Fruit fly (Drosophila melanogaster) whole organism, embryonic: ENCODE data around the gene CG9497.
A peak's percentile ranks its signal among the peaks of the same experiment; 100 is the strongest.

Experiments used
- Adf1 ChIP-seq: fragments of 200-800 bp; sonication (Bioruptor generic); IDR thresholded peaks from 2 replicates; pipeline ENCODE4 v1.3.6; 2022; ENCODE audit warnings: missing biosample characterization, missing genetic modification characterization
- B-H1 ChIP-seq: fragments of 200-800 bp; sonication (Bioruptor generic); IDR thresholded peaks from 3 replicates; pipeline ENCODE4 v1.3.6; 2022; ENCODE audit warnings: missing biosample characterization, missing genetic modification characterization
- Blimp-1 ChIP-seq: fragments of 200-800 bp; sonication (Bioruptor generic); optimal IDR thresholded peaks from 3 replicates; lab custom pipeline; 2018; ENCODE audit warnings: missing biosample characterization, missing genetic modification characterization, mild to moderate bottlenecking, moderate library complexity, missing genetic modification reagents
- CG10274 ChIP-seq: fragments of 200-800 bp; sonication (Bioruptor generic); optimal IDR thresholded peaks from 3 replicates; lab custom pipeline; 2017; ENCODE audit warnings: missing biosample characterization, mild to moderate bottlenecking, missing genetic modification characterization
- CG10321 ChIP-seq: fragments of 200-800 bp; sonication (Bioruptor generic); IDR thresholded peaks from 2 replicates; pipeline ENCODE4 v1.3.6; 2022; ENCODE audit warnings: missing biosample characterization, missing genetic modification characterization
- CG11504 ChIP-seq: fragments of 200-800 bp; sonication (Bioruptor generic); optimal IDR thresholded peaks from 3 replicates; lab custom pipeline; 2019; ENCODE audit warnings: missing biosample characterization, mild to moderate bottlenecking, missing genetic modification characterization, moderate library complexity
- CG14667 ChIP-seq: fragments of 200-800 bp; sonication (Bioruptor generic); IDR thresholded peaks from 2 replicates; pipeline ENCODE4 v1.3.6; 2022; ENCODE audit warnings: missing biosample characterization, missing genetic modification characterization
- CG1529 ChIP-seq: fragments of 200-800 bp; sonication (Bioruptor generic); optimal IDR thresholded peaks from 3 replicates; lab custom pipeline; 2018; ENCODE audit warnings: missing biosample characterization, missing genetic modification characterization
- CG17568 ChIP-seq: fragments of 200-800 bp; sonication (Bioruptor generic); optimal IDR thresholded peaks from 2 replicates; lab custom pipeline; 2018; ENCODE audit warnings: missing biosample characterization, mild to moderate bottlenecking, missing genetic modification characterization, moderate library complexity
- CG1792 ChIP-seq: fragments of 200-800 bp; sonication (Bioruptor generic); optimal IDR thresholded peaks from 2 replicates; lab custom pipeline; 2016; ENCODE audit warnings: missing biosample characterization, missing genetic modification characterization
- CG18476 ChIP-seq: fragments of 200-800 bp; sonication (Bioruptor generic); optimal IDR thresholded peaks from 2 replicates; lab custom pipeline; 2016; ENCODE audit warnings: missing biosample characterization, mild to moderate bottlenecking, missing genetic modification characterization
- CG6272 ChIP-seq: fragments of 200-800 bp; sonication (Bioruptor generic); IDR thresholded peaks from 2 replicates; pipeline ENCODE4 v1.3.6; 2022; ENCODE audit warnings: missing biosample characterization, missing genetic modification characterization
- CG7271 ChIP-seq: fragments of 200-800 bp; sonication (Bioruptor generic); optimal IDR thresholded peaks from 2 replicates; lab custom pipeline; 2018; ENCODE audit warnings: missing biosample characterization, mild to moderate bottlenecking, missing genetic modification characterization, moderate library complexity
- CG7987 ChIP-seq: fragments of 200-800 bp; sonication (Bioruptor generic); optimal IDR thresholded peaks from 2 replicates; lab custom pipeline; 2018; ENCODE audit warnings: missing biosample characterization, mild to moderate bottlenecking, missing genetic modification characterization, moderate library complexity
- CG8765 ChIP-seq: fragments of 200-800 bp; sonication (Bioruptor generic); IDR thresholded peaks from 2 replicates; pipeline ENCODE4 v1.3.6; 2022; ENCODE audit warnings: missing biosample characterization, missing genetic modification characterization
- CG9876 ChIP-seq: fragments of 200-800 bp; sonication (Bioruptor generic); optimal IDR thresholded peaks from 2 replicates; lab custom pipeline; 2016; ENCODE audit warnings: missing biosample characterization, missing genetic modification characterization
- Dad ChIP-seq: fragments of 200-800 bp; sonication (Bioruptor generic); optimal IDR thresholded peaks from 3 replicates; lab custom pipeline; 2016; ENCODE audit warnings: missing biosample characterization, missing genetic modification characterization
- Doc2 ChIP-seq: fragments of 200-800 bp; sonication (Bioruptor generic); IDR thresholded peaks from 2 replicates; pipeline ENCODE4 v1.3.6; 2022; ENCODE audit warnings: missing biosample characterization, missing genetic modification characterization
- Drgx ChIP-seq: fragments of 200-800 bp; sonication (Bioruptor generic); IDR thresholded peaks from 2 replicates; pipeline ENCODE4 v1.3.6; 2022; ENCODE audit warnings: missing biosample characterization, missing genetic modification characterization
- Fer2 ChIP-seq: fragments of 200-800 bp; sonication (Bioruptor generic); optimal IDR thresholded peaks from 2 replicates; lab custom pipeline; 2018; ENCODE audit warnings: missing biosample characterization, mild to moderate bottlenecking, missing genetic modification characterization, moderate library complexity
- HLH3B ChIP-seq: fragments of 200-800 bp; sonication (Bioruptor generic); IDR thresholded peaks from 2 replicates; pipeline ENCODE4 v1.3.6; 2022; ENCODE audit warnings: missing biosample characterization, missing genetic modification characterization
- Hand ChIP-seq: fragments of 200-800 bp; sonication (Bioruptor generic); optimal IDR thresholded peaks from 2 replicates; lab custom pipeline; 2017; ENCODE audit warnings: mild to moderate bottlenecking, missing biosample characterization, missing genetic modification reagents, missing genetic modification characterization
- Hmr ChIP-seq: fragments of 200-800 bp; sonication (Bioruptor generic); optimal IDR thresholded peaks from 3 replicates; lab custom pipeline; 2017; ENCODE audit warnings: mild to moderate bottlenecking, missing biosample characterization, missing genetic modification reagents, missing genetic modification characterization
- MBD-R2 ChIP-seq: fragments of 200-800 bp; sonication (Bioruptor generic); IDR thresholded peaks from 2 replicates; pipeline ENCODE4 v1.3.6; 2022; ENCODE audit warnings: missing biosample characterization, missing genetic modification characterization
- Myb ChIP-seq: fragments of 200-800 bp; sonication (Bioruptor generic); optimal IDR thresholded peaks from 2 replicates; lab custom pipeline; 2016; ENCODE audit warnings: missing biosample characterization, missing genetic modification characterization
- NC2α ChIP-seq: fragments of 200-800 bp; sonication (Bioruptor generic); optimal IDR thresholded peaks from 2 replicates; lab custom pipeline; 2016; ENCODE audit warnings: missing biosample characterization, missing genetic modification characterization
- NfI ChIP-seq: fragments of 200-800 bp; sonication (Bioruptor generic); optimal IDR thresholded peaks from 3 replicates; lab custom pipeline; 2018; ENCODE audit warnings: missing biosample characterization, mild to moderate bottlenecking, missing genetic modification characterization, moderate library complexity
- Oli ChIP-seq: fragments of 200-800 bp; sonication (Bioruptor generic); optimal IDR thresholded peaks from 2 replicates; lab custom pipeline; 2018; ENCODE audit warnings: missing biosample characterization, mild to moderate bottlenecking, missing genetic modification characterization, moderate library complexity
- Scr ChIP-seq: fragments of 200-800 bp; sonication (Bioruptor generic); IDR thresholded peaks from 2 replicates; pipeline ENCODE4 v1.3.6; 2022; ENCODE audit warnings: missing biosample characterization, missing genetic modification characterization; ENCODE audit not compliant: partially characterized antibody
- Vsx1 ChIP-seq: fragments of 200-800 bp; sonication (Bioruptor generic); optimal IDR thresholded peaks from 2 replicates; lab custom pipeline; 2017; ENCODE audit warnings: missing biosample characterization, mild to moderate bottlenecking, missing genetic modification characterization, missing genetic modification reagents
- abd-A ChIP-seq: fragments of 200-800 bp; sonication (Bioruptor generic); optimal IDR thresholded peaks from 3 replicates; lab custom pipeline; 2019; ENCODE audit warnings: missing biosample characterization, mild to moderate bottlenecking, missing genetic modification characterization, moderate library complexity
- bcd ChIP-seq: fragments of 200-800 bp; sonication (Bioruptor generic); optimal IDR thresholded peaks from 2 replicates; lab custom pipeline; 2017; ENCODE audit warnings: missing biosample characterization, mild to moderate bottlenecking, missing genetic modification characterization
- crol ChIP-seq: fragments of 200-800 bp; sonication (Bioruptor generic); IDR thresholded peaks from 2 replicates; pipeline ENCODE4 v1.3.6; 2022; ENCODE audit warnings: missing biosample characterization, missing genetic modification characterization
- dimm ChIP-seq: fragments of 200-800 bp; sonication (Bioruptor generic); IDR thresholded peaks from 2 replicates; pipeline ENCODE4 v1.3.6; 2022; ENCODE audit warnings: missing biosample characterization, missing genetic modification characterization
- emc ChIP-seq: fragments of 200-800 bp; sonication (Bioruptor generic); optimal IDR thresholded peaks from 2 replicates; lab custom pipeline; 2016; ENCODE audit warnings: missing biosample characterization, missing genetic modification characterization
- ftz-f1 ChIP-seq: fragments of 200-800 bp; sonication (Bioruptor generic); optimal IDR thresholded peaks from 2 replicates; lab custom pipeline; 2016; ENCODE audit warnings: missing biosample characterization, missing genetic modification characterization
- gcm ChIP-seq: fragments of 200-800 bp; sonication (Bioruptor generic); optimal IDR thresholded peaks from 2 replicates; lab custom pipeline; 2019; ENCODE audit warnings: missing biosample characterization, mild to moderate bottlenecking, missing genetic modification characterization, moderate library complexity
- hbn ChIP-seq: fragments of 200-800 bp; sonication (Bioruptor generic); IDR thresholded peaks from 2 replicates; pipeline ENCODE4 v1.3.6; 2022; ENCODE audit warnings: missing biosample characterization, missing genetic modification characterization; ENCODE audit not compliant: partially characterized antibody
- hth ChIP-seq: fragments of >200 bp; optimal IDR thresholded peaks from 2 replicates; lab custom pipeline; 2017; ENCODE audit warnings: inconsistent platforms
- kah ChIP-seq: fragments of 200-800 bp; sonication (Bioruptor generic); optimal IDR thresholded peaks from 2 replicates; lab custom pipeline; 2018; ENCODE audit warnings: missing biosample characterization, mild to moderate bottlenecking, missing genetic modification characterization
- klu ChIP-seq: fragments of 200-800 bp; sonication (Bioruptor generic); IDR thresholded peaks from 2 replicates; pipeline ENCODE4 v1.3.6; 2022; ENCODE audit warnings: missing biosample characterization, missing genetic modification characterization
- lbe ChIP-seq: fragments of 200-800 bp; sonication (Bioruptor generic); optimal IDR thresholded peaks from 2 replicates; lab custom pipeline; 2016; ENCODE audit warnings: missing biosample characterization, mild to moderate bottlenecking, missing genetic modification characterization
- lmd ChIP-seq: fragments of 200-800 bp; sonication (Bioruptor generic); IDR thresholded peaks from 2 replicates; pipeline ENCODE4 v1.3.6; 2022; ENCODE audit warnings: missing biosample characterization, missing genetic modification characterization
- pum ChIP-seq: fragments of 200-800 bp; sonication (Bioruptor generic); optimal IDR thresholded peaks from 2 replicates; lab custom pipeline; 2016; ENCODE audit warnings: missing biosample characterization, missing genetic modification characterization
- rib ChIP-seq: fragments of 200-800 bp; sonication (Bioruptor generic); IDR thresholded peaks from 2 replicates; pipeline ENCODE4 v1.3.6; 2022; ENCODE audit warnings: missing biosample characterization, missing genetic modification characterization
- schlank ChIP-seq: fragments of 200-800 bp; sonication (Bioruptor generic); optimal IDR thresholded peaks from 2 replicates; lab custom pipeline; 2018; ENCODE audit warnings: missing biosample characterization, mild to moderate bottlenecking, missing genetic modification characterization
- sim ChIP-seq: fragments of 200-800 bp; sonication (Bioruptor generic); IDR thresholded peaks from 2 replicates; pipeline ENCODE4 v1.3.6; 2022; ENCODE audit warnings: missing biosample characterization, missing genetic modification characterization
- wdn ChIP-seq: fragments of 200-800 bp; sonication (Bioruptor generic); IDR thresholded peaks from 2 replicates; pipeline ENCODE4 v1.3.6; 2022; ENCODE audit warnings: missing biosample characterization, missing genetic modification characterization
- wor ChIP-seq: fragments of 200-800 bp; sonication (Bioruptor generic); IDR thresholded peaks from 2 replicates; pipeline ENCODE4 v1.3.6; 2022; ENCODE audit warnings: missing biosample characterization, missing genetic modification characterization
- zen ChIP-seq: fragments of 200-800 bp; sonication (Bioruptor generic); optimal IDR thresholded peaks from 3 replicates; lab custom pipeline; 2018; ENCODE audit warnings: missing biosample characterization, mild to moderate bottlenecking, missing genetic modification characterization, moderate library complexity

Gene CG9497

dm6 chr2L:6323536-6324385 lies 24.5 kb downstream of the CG9497 start, which contains the start of gene PDZ-GEF (continued):
- TF ChIP-seq B-H1 (GFP tag; lab: Robert Waterston, UW) (no peak), NC2α (GFP tag; lab: Kevin White, UChicago) (peak; percentile 37), gcm (GFP tag; lab: Kevin White, UChicago) (peak; percentile 1), MBD-R2 (peak; percentile 58; the same call in 1 of the 2 replicates), hbn (no peak), CG8765 (GFP tag; lab: Robert Waterston, UW) (no peak), CG11504 (no peak), dimm (no peak), pum (GFP tag; lab: Kevin White, UChicago) (peak; percentile 37), CG9876 (GFP tag; lab: Kevin White, UChicago) (no peak), CG1529 (GFP tag; lab: Kevin White, UChicago) (no peak), Doc2 (GFP tag; lab: Robert Waterston, UW) (no peak), CG17568 (GFP tag; lab: Kevin White, UChicago) (no peak), kah (GFP tag; lab: Kevin White, UChicago) (no peak), lmd (GFP tag; lab: Robert Waterston, UW) (peak; percentile 16; the same call in 1 of the 2 replicates), NfI (GFP tag; lab: Kevin White, UChicago) (no peak), crol (GFP tag; lab: Robert Waterston, UW) (no peak), zen (tag; lab: Kevin White, UChicago) (peak; percentile 68), CG7271 (no peak), hth (lab: Kevin White, UChicago) (no peak), Hand (GFP tag; lab: Kevin White, UChicago) (peak; percentile 10), CG18476 (GFP tag; lab: Kevin White, UChicago) (no peak), Scr (GFP tag; lab: Robert Waterston, UW) (peak; percentile 60), wdn (no peak), Dad (GFP tag; lab: Kevin White, UChicago) (no peak), Adf1 (GFP tag; lab: Robert Waterston, UW) (no peak), schlank (tag; lab: Kevin White, UChicago) (no peak), sim (GFP tag; lab: Robert Waterston, UW) (no peak), emc (GFP tag; lab: Kevin White, UChicago) (no peak), CG14667 (no peak), rib (GFP tag; lab: Robert Waterston, UW) (no peak), CG7987 (GFP tag; lab: Kevin White, UChicago) (peak; percentile 32), Blimp-1 (GFP tag; lab: Kevin White, UChicago) (peak; percentile 46), Oli (no peak), klu (GFP tag; lab: Robert Waterston, UW) (no peak), Hmr (GFP tag; lab: Kevin White, UChicago) (peak; percentile 74), CG6272 (GFP tag; lab: Robert Waterston, UW) (no peak), CG1792 (GFP tag; lab: Kevin White, UChicago) (no peak), CG10321 (GFP tag; lab: Robert Waterston, UW) (no peak), ftz-f1 (GFP tag; lab: Kevin White, UChicago) (no peak), abd-A (no peak), CG10274 (GFP tag; lab: Kevin White, UChicago) (no peak), lbe (GFP tag; lab: Kevin White, UChicago) (no peak), Fer2 (tag; lab: Kevin White, UChicago) (no peak), Myb (GFP tag; lab: Kevin White, UChicago) (peak; percentile 82), wor (GFP tag; lab: Robert Waterston, UW) (no peak), Drgx (GFP tag; lab: Robert Waterston, UW) (no peak), bcd (GFP tag; lab: Kevin White, UChicago) (peak; percentile 38), Vsx1 (GFP tag; lab: Kevin White, UChicago) (no peak), HLH3B (0 out of 2 replicates have a peak, but pooled peaks have one; percentile 17)
